Worm (Caenorhabditis elegans) whole organism, L3 larva: Measurements from ENCODE around the gene pho-12.

ENCODE experiments used
- R02D3.7 ChIP-seq: fragments of 150-350 bp; optimal IDR thresholded peaks from 2 replicates; lab custom pipeline; 2014; ENCODE audit warnings: missing biosample characterization, missing genetic modification characterization
- ZK546.5 ChIP-seq: sonication (generic microtip); optimal IDR thresholded peaks from 2 replicates; lab custom pipeline; 2017; ENCODE audit warnings: missing biosample characterization, missing genetic modification characterization
- aly-2 ChIP-seq: fragments of 150-350 bp; optimal IDR thresholded peaks from 2 replicates; lab custom pipeline; 2014; ENCODE audit warnings: missing biosample characterization, missing genetic modification characterization
- ama-1 ChIP-seq: fragments of 150-350 bp; optimal IDR thresholded peaks from 2 replicates; lab custom pipeline; 2018
- ceh-16 ChIP-seq: sonication (generic microtip); optimal IDR thresholded peaks from 2 replicates; lab custom pipeline; 2017; ENCODE audit warnings: missing biosample characterization, missing genetic modification characterization
- ceh-28 ChIP-seq: fragments of 150-350 bp; optimal IDR thresholded peaks from 2 replicates; lab custom pipeline; 2014; ENCODE audit warnings: missing biosample characterization, missing genetic modification reagents, missing genetic modification characterization
- ceh-9 ChIP-seq: sonication (generic microtip); optimal IDR thresholded peaks from 2 replicates; lab custom pipeline; 2018; ENCODE audit warnings: missing biosample characterization, missing genetic modification characterization
- daf-12 ChIP-seq: fragments of 150-350 bp; optimal IDR thresholded peaks from 2 replicates; lab custom pipeline; 2014; ENCODE audit warnings: missing biosample characterization, missing genetic modification reagents, missing genetic modification characterization
- egl-27 ChIP-seq: sonication (generic microtip); optimal IDR thresholded peaks from 4 replicates; lab custom pipeline; 2017; ENCODE audit warnings: missing biosample characterization, missing genetic modification reagents, missing genetic modification characterization
- elt-2 ChIP-seq: sonication (generic microtip); optimal IDR thresholded peaks from 2 replicates; lab custom pipeline; 2016; ENCODE audit warnings: missing genetic modification reagents, mild to moderate bottlenecking, missing genetic modification characterization, missing compliant biosample characterization
- elt-3 ChIP-seq, 3 experiments: fragments of 150-350 bp in 1 of 3; sonication (generic microtip) in 2 of 3; optimal IDR thresholded peaks; 2 replicates in 2 of 3; 4 replicates in 1 of 3; lab custom pipeline; 2014 to 2017; ENCODE audit warnings: missing biosample characterization in 3 of 3, missing genetic modification characterization in 3 of 3
- eor-1 ChIP-seq, 2 experiments: fragments of 150-350 bp; optimal IDR thresholded peaks; 2 replicates each; lab custom pipeline; 2014 to 2018; ENCODE audit warnings: missing biosample characterization in 2 of 2, missing genetic modification characterization in 2 of 2
- fkh-10 ChIP-seq: sonication (generic microtip); optimal IDR thresholded peaks from 2 replicates; lab custom pipeline; 2017; ENCODE audit warnings: missing biosample characterization, missing genetic modification reagents, missing genetic modification characterization
- fos-1 ChIP-seq: fragments of 150-350 bp; optimal IDR thresholded peaks from 2 replicates; lab custom pipeline; 2014; ENCODE audit warnings: missing biosample characterization, missing genetic modification characterization
- hmg-11 ChIP-seq: sonication (generic microtip); optimal IDR thresholded peaks from 2 replicates; lab custom pipeline; 2016; ENCODE audit warnings: missing genetic modification characterization, missing compliant biosample characterization
- lin-15B ChIP-seq: fragments of 150-350 bp; optimal IDR thresholded peaks from 2 replicates; lab custom pipeline; 2014; ENCODE audit warnings: missing biosample characterization, missing genetic modification characterization
- lsy-12 ChIP-seq: sonication (generic microtip); optimal IDR thresholded peaks from 2 replicates; lab custom pipeline; 2016; ENCODE audit warnings: mild to moderate bottlenecking, missing genetic modification characterization, missing compliant biosample characterization
- nfya-1 ChIP-seq: sonication (generic microtip); optimal IDR thresholded peaks from 2 replicates; lab custom pipeline; 2017; ENCODE audit warnings: missing genetic modification characterization, mild to moderate bottlenecking, missing compliant biosample characterization, antibody characterized with exemption, moderate library complexity; ENCODE audit not compliant: insufficient read depth
- nhr-12 ChIP-seq: fragments of 150-350 bp; optimal IDR thresholded peaks from 2 replicates; lab custom pipeline; 2014; ENCODE audit warnings: missing biosample characterization, missing genetic modification characterization
- nhr-23 ChIP-seq: fragments of 150-350 bp; optimal IDR thresholded peaks from 2 replicates; lab custom pipeline; 2014; ENCODE audit warnings: missing biosample characterization, missing genetic modification reagents, missing genetic modification characterization
- nhr-237 ChIP-seq: fragments of 150-350 bp; optimal IDR thresholded peaks from 2 replicates; lab custom pipeline; 2014; ENCODE audit warnings: missing biosample characterization, missing genetic modification characterization
- nhr-25 ChIP-seq: sonication (generic microtip); optimal IDR thresholded peaks from 2 replicates; lab custom pipeline; 2017; ENCODE audit warnings: missing biosample characterization, missing genetic modification characterization
- nhr-28 ChIP-seq: fragments of 150-350 bp; optimal IDR thresholded peaks from 2 replicates; lab custom pipeline; 2014; ENCODE audit warnings: missing biosample characterization, missing genetic modification characterization
- nhr-43 ChIP-seq: sonication (generic microtip); optimal IDR thresholded peaks from 2 replicates; lab custom pipeline; 2016; ENCODE audit warnings: mild to moderate bottlenecking, missing genetic modification characterization, missing compliant biosample characterization; ENCODE audit not compliant: poor library complexity, severe bottlenecking
- nhr-67 ChIP-seq: fragments of 150-350 bp; optimal IDR thresholded peaks from 2 replicates; lab custom pipeline; 2014; ENCODE audit warnings: missing biosample characterization, missing genetic modification characterization
- nhr-76 ChIP-seq: fragments of 150-350 bp; sonication (generic microtip); optimal IDR thresholded peaks from 5 replicates; lab custom pipeline; 2014; ENCODE audit warnings: missing biosample characterization, missing genetic modification characterization
- nhr-77 ChIP-seq: fragments of 150-350 bp; optimal IDR thresholded peaks from 2 replicates; lab custom pipeline; 2014; ENCODE audit warnings: missing biosample characterization, missing genetic modification characterization
- pha-4 ChIP-seq: fragments of 150-350 bp; optimal IDR thresholded peaks from 2 replicates; lab custom pipeline; 2014; ENCODE audit warnings: missing biosample characterization, missing genetic modification reagents, missing genetic modification characterization
- pqm-1 ChIP-seq: fragments of 150-350 bp; optimal IDR thresholded peaks from 2 replicates; lab custom pipeline; 2017; ENCODE audit warnings: missing biosample characterization, missing genetic modification characterization, inconsistent platforms
- sea-2 ChIP-seq: fragments of 150-350 bp; sonication (generic microtip); optimal IDR thresholded peaks from 4 replicates; lab custom pipeline; 2014; ENCODE audit warnings: missing biosample characterization, missing genetic modification reagents, missing genetic modification characterization
- skn-1 ChIP-seq: fragments of 150-350 bp; optimal IDR thresholded peaks from 2 replicates; lab custom pipeline; 2014; ENCODE audit warnings: missing biosample characterization, missing genetic modification characterization
- snpc-4 ChIP-seq: fragments of 150-350 bp; optimal IDR thresholded peaks from 2 replicates; lab custom pipeline; 2014; ENCODE audit warnings: missing biosample characterization, missing genetic modification characterization
- tbx-2 ChIP-seq: sonication (generic microtip); optimal IDR thresholded peaks from 2 replicates; lab custom pipeline; 2016; ENCODE audit warnings: mild to moderate bottlenecking, missing genetic modification characterization, missing compliant biosample characterization
- unc-39 ChIP-seq: sonication (generic microtip); optimal IDR thresholded peaks from 4 replicates; lab custom pipeline; 2017; ENCODE audit warnings: missing biosample characterization, missing genetic modification characterization
- unc-62 ChIP-seq: fragments of 150-350 bp; sonication (generic microtip); optimal IDR thresholded peaks from 4 replicates; lab custom pipeline; 2014; ENCODE audit warnings: missing biosample characterization, missing genetic modification reagents, missing genetic modification characterization
- ztf-11 ChIP-seq: fragments of 150-350 bp; optimal IDR thresholded peaks from 2 replicates; lab custom pipeline; 2014; ENCODE audit warnings: missing biosample characterization, missing genetic modification characterization
- ztf-4 ChIP-seq: fragments of 150-350 bp; optimal IDR thresholded peaks from 2 replicates; lab custom pipeline; 2014; ENCODE audit warnings: missing biosample characterization, missing genetic modification characterization

Gene pho-12

DNA sequence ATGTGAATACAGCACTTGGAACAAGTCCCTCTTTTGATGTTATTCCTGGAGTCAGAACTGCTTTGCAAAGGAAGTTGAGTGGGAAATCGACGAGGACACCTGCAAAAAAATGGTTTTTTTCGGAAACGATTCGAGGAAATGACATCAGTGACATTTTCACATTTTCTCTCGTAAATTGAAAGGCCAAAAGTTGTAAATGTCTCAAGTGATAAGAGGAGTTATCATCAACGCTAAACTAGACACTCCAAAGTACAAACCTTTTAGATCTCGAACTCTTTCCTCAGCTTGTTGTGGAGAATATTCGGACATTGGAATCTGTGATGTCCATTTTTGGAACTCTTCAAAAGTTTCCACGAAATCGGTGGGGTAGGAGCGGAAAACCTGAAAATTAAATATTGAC lies 23.6 kb upstream of the pho-12 start:
- TF ChIP-seq nhr-25 (tag; lab: Kevin White, UChicago) (no peak), eor-1 (tag; optimal IDR thresholded peaks at IDR 0.05; lab: Kevin White, UChicago) (no peak), nhr-23 (tag; lab: Kevin White, UChicago) (no peak), nhr-28 (tag; lab: Kevin White, UChicago) (no peak), elt-2 (peak; percentile 79), nhr-237 (tag; lab: Kevin White, UChicago) (no peak)

DNA sequence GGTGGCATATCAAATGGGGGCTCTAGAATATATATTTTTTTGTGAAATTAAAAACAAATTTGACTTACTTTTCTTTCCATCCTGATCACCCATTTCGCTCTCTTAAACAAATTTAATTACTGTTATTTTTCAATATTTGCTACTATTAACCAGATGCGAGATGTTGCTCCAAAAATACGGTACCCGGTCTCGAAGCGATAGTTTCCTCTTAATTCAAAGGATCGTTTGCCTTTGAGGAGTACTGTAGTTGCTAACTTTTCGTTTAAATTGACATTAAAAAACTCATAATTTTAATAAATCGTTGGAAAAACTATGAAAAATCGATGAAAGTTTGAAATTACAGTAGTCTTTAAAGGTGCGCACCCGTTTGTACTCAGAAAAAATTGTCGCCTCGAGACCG lies 22.7 kb upstream of the pho-12 start, which contains the start of gene C04G6.4:
Gene C04G6.4, minus strand, starts transcription at position 101 of the 400 bp plus-strand sequence.
- TF ChIP-seq ztf-4 (tag; lab: Kevin White, UChicago), result no peak

DNA sequence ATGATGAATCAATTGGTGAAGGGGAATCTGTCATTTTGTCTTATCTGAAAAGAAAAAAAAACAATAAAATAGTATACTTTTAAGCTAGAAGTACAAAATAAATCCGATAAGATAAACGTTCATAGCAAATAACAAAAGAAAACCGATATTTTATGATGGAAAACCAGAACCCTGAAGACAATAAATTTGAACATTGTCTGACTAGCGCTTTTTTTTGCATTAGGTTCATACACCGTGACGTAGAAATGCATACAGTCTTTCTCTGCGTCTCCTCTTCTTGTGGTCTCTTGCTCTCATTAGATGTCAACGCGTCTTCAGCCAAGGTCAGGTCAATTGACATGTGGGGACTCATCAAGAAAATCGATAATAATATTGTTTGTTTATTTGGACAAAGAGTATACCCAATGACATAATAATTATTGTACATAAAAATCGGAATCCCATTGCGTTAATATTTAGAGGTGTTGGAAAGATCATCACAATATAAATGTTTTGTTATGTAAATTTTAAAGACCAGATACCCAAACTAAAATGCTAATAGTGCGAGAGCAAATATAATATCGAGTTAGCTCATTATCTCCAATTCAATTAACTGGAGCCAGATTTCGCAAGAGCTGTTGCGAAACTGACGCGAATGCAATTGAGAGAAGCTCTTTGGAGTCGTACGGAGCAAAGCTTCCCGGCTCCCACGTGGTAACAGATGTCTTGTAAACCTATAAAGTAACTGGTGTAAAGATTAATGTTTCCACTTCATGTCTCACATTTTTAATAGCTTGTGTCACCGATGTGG lies 20.7 kb upstream of the pho-12 start, which contains the start of gene dsh-2:
Gene dsh-2, minus strand, starts transcription at position 51 of the 790 bp plus-strand sequence.
- TF ChIP-seq aly-2 (tag; lab: Kevin White, UChicago), result peak; percentile 26
- peak; percentile 11 for TF ChIP-seq egl-27 (tag; lab: Kevin White, UChicago)
- TF ChIP-seq ceh-28 (tag; lab: Kevin White, UChicago), result peak; percentile 72
- no peak for TF ChIP-seq nhr-77
- TF ChIP-seq elt-2, result peak; percentile 84
- TF ChIP-seq unc-39, result no peak
- no peak for TF ChIP-seq ztf-4 (tag; lab: Kevin White, UChicago)
- no peak for TF ChIP-seq ztf-11 (tag; lab: Kevin White, UChicago)
- peak; percentile 37 for TF ChIP-seq nhr-43 (tag; lab: Kevin White, UChicago)
- peak; percentile 65 for TF ChIP-seq nfya-1
- no peak for TF ChIP-seq R02D3.7
- peak; percentile 31 for TF ChIP-seq snpc-4
- peak; percentile 49 for TF ChIP-seq pqm-1 (tag; lab: Kevin White, UChicago)
- TF ChIP-seq nhr-23 (tag; lab: Kevin White, UChicago), result peak; percentile 94
- TF ChIP-seq hmg-11 (tag; lab: Kevin White, UChicago), result peak; percentile 42
- peak; percentile 86 for TF ChIP-seq pha-4 (tag; lab: Kevin White, UChicago)
- peak; percentile 98 for TF ChIP-seq nhr-25 (tag; lab: Kevin White, UChicago)
- TF ChIP-seq lin-15B (tag; lab: Kevin White, UChicago), result peak; percentile 53
- TF ChIP-seq nhr-76, result no peak
- TF ChIP-seq, all 47 proteins: peak for 13

DNA sequence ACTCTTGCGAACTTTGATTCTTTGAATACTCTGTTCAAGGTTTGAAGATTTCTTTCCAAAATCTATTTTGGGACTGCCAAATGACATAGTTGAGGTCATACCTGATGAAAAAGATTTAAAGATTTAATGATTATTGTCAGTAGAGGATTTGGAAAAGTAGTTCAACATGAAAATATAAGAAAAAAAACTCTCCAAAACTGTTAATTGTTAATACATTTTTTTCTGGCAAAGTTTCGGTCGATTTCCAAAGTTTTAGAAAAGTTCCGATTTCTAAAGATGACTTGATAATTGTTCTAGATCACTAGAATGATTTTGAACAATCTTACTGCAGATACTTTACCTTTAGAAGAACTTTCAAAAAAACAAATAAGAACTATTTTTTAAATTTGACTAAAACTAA lies 10.6 kb upstream of the pho-12 start, which contains the start of gene C27A2.7:
Gene C27A2.7, minus strand, starts transcription at position 101 of the 400 bp plus-strand sequence.
- no peak for TF ChIP-seq skn-1
- no peak for TF ChIP-seq unc-62 (GFP tag; lab: Kevin White, UChicago)
- TF ChIP-seq tbx-2 (tag; lab: Kevin White, UChicago), result no peak
- no peak for TF ChIP-seq unc-39
- TF ChIP-seq fkh-10, result no peak
- TF ChIP-seq ceh-9 (tag; lab: Kevin White, UChicago), result no peak
- TF ChIP-seq nhr-23 (tag; lab: Kevin White, UChicago), result no peak
- no peak for TF ChIP-seq R02D3.7
- TF ChIP-seq egl-27 (tag; lab: Kevin White, UChicago), result no peak
- TF ChIP-seq daf-12 (tag; lab: Kevin White, UChicago), result no peak
- no peak for TF ChIP-seq ZK546.5 (tag; lab: Kevin White, UChicago)
- no peak for TF ChIP-seq nhr-67 (tag; lab: Kevin White, UChicago)
- TF ChIP-seq fos-1 (tag; lab: Kevin White, UChicago), result no peak
- no peak for TF ChIP-seq ztf-4 (tag; lab: Kevin White, UChicago)
- no peak for TF ChIP-seq nhr-237 (tag; lab: Kevin White, UChicago)
- TF ChIP-seq lsy-12, result no peak
- no peak for TF ChIP-seq hmg-11 (tag; lab: Kevin White, UChicago)

DNA sequence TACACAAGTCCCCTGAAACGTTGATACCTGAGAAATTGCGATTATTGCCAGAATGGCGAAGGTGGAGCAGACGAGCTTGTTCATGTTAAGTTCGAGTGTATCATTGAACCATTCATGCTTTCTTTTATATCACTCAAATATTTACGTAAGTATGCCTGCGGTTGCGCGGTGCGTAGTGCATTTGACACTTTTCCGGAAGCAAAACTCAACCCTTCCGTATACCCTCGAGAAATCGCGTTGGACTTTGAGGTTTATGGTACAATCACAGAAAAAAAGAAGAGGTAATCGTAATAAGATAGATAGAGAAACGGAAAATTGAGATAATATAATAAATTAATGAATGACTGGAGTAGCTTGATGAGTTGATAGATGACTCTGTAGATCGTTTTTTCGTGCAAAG lies 8.9 kb upstream of the pho-12 start, which contains the start of gene idpb-2:
Gene idpb-2, minus strand, starts transcription at position 101 of the 400 bp plus-strand sequence.
- TF ChIP-seq ztf-4 (tag; lab: Kevin White, UChicago), result no peak
- no peak for TF ChIP-seq elt-3 (tag; optimal IDR thresholded peaks at IDR 0.05; lab: Kevin White, UChicago)
- TF ChIP-seq ama-1 (lab: Kevin White, UChicago), result no peak
- no peak for TF ChIP-seq nhr-23 (tag; lab: Kevin White, UChicago)
- no peak for TF ChIP-seq ceh-16
- TF ChIP-seq aly-2 (tag; lab: Kevin White, UChicago), result no peak
- TF ChIP-seq ceh-28 (tag; lab: Kevin White, UChicago), result no peak
- no peak for TF ChIP-seq lin-15B (tag; lab: Kevin White, UChicago)
- TF ChIP-seq pqm-1 (tag; lab: Kevin White, UChicago), result no peak
- TF ChIP-seq sea-2 (GFP tag; lab: Kevin White, UChicago), result no peak
- TF ChIP-seq tbx-2 (tag; lab: Kevin White, UChicago), result no peak
- TF ChIP-seq ztf-11 (tag; lab: Kevin White, UChicago), result no peak
- TF ChIP-seq R02D3.7, result no peak
- TF ChIP-seq daf-12 (tag; lab: Kevin White, UChicago), result no peak
- no peak for TF ChIP-seq nhr-12 (tag; lab: Kevin White, UChicago)
- TF ChIP-seq skn-1, result no peak
